Worm (Caenorhabditis elegans): ENCODE measurements around the gene kin-34.
A peak's percentile ranks its signal among the peaks of the same experiment; 100 is the strongest.
"Not testable (repeated sequence)": the region's sequence is repeated elsewhere in the genome, so short reads cannot be mapped to it uniquely, and the experiment has no call there.

kin-34 gene

ce11 chrV:216847-217246 is 29.1 kb downstream of the kin-34 start, which contains the start of gene srh-78:
Gene srh-78 (plus strand): TSS chrV:217147.
- TF ChIP-seq blmp-1 (tag; optimal IDR thresholded peaks at IDR 0.05; ENCODE audit: insufficient read depth) (no peak), sma-9 (GFP tag; optimal IDR thresholded peaks at IDR 0.05) (no peak), sma-9 (tag; optimal IDR thresholded peaks at IDR 0.05) (no peak), unc-55 (GFP tag; optimal IDR thresholded peaks at IDR 0.05) (no peak), nhr-23 (tag; optimal IDR thresholded peaks at IDR 0.05) (no peak), nhr-12 (tag; optimal IDR thresholded peaks at IDR 0.05) (no peak), lin-13 (GFP tag; optimal IDR thresholded peaks at IDR 0.05) (no peak), nhr-129 (tag; optimal IDR thresholded peaks at IDR 0.05) (no peak), skn-1 (tag; optimal IDR thresholded peaks at IDR 0.05) (no peak), unc-62 (GFP tag; optimal IDR thresholded peaks at IDR 0.05) (no peak), lin-11 (tag; optimal IDR thresholded peaks at IDR 0.05) (no peak), ztf-1 (GFP tag; conservative IDR thresholded peaks at IDR 0.05) (no peak), sem-4 (tag; optimal IDR thresholded peaks at IDR 0.05) (no peak), nhr-11 (tag; optimal IDR thresholded peaks at IDR 0.05) (no peak), mab-5 (tag; optimal IDR thresholded peaks at IDR 0.05) (no peak), ZK546.5 (tag; optimal IDR thresholded peaks at IDR 0.05) (no peak), F13H6.1 (tag; optimal IDR thresholded peaks at IDR 0.05) (no peak)

ce11 chrV:215697-216096 is 30.3 kb downstream of the kin-34 start:
- TF ChIP-seq dmd-4 (tag; optimal IDR thresholded peaks at IDR 0.05): no peak
- TF ChIP-seq ama-1 (optimal IDR thresholded peaks at IDR 0.05): no peak
- no peak for TF ChIP-seq unc-39 (tag; optimal IDR thresholded peaks at IDR 0.05)
- TF ChIP-seq ceh-16 (tag; optimal IDR thresholded peaks at IDR 0.05): no peak
- TF ChIP-seq ztf-1 (GFP tag; conservative IDR thresholded peaks at IDR 0.05): no peak
- TF ChIP-seq nhr-77 (tag; optimal IDR thresholded peaks at IDR 0.05): no peak
- no peak for TF ChIP-seq ZK546.5 (tag; optimal IDR thresholded peaks at IDR 0.05)
- no peak for TF ChIP-seq sem-4 (tag; optimal IDR thresholded peaks at IDR 0.05)
- TF ChIP-seq ztf-11 (tag; optimal IDR thresholded peaks at IDR 0.05): no peak
- no peak for TF ChIP-seq lin-11 (tag; optimal IDR thresholded peaks at IDR 0.05)
- TF ChIP-seq unc-55 (GFP tag; optimal IDR thresholded peaks at IDR 0.05): no peak
- TF ChIP-seq snpc-4 (tag; optimal IDR thresholded peaks at IDR 0.05): no peak
- no peak for TF ChIP-seq lin-39 (tag; optimal IDR thresholded peaks at IDR 0.05)
- no peak for TF ChIP-seq sma-9 (GFP tag; optimal IDR thresholded peaks at IDR 0.05)
- no peak for TF ChIP-seq sma-9 (tag; optimal IDR thresholded peaks at IDR 0.05)
- TF ChIP-seq nhr-12 (tag; optimal IDR thresholded peaks at IDR 0.05): no peak
- no peak for TF ChIP-seq alr-1 (tag; optimal IDR thresholded peaks at IDR 0.05)

- not testable (repeated sequence) for TF ChIP-seq ztf-11, zag-1, nhr-129 (tag; optimal IDR thresholded peaks at IDR 0.05)
These were observed 33.3 kb downstream of the kin-34 start, which contains the start of gene DC2.5 for ce11 chrV:212687-213086. Gene DC2.5 (minus strand): TSS chrV:212787.

ce11 chrV:211388-212168 is 34.4 kb downstream of the kin-34 start:
- TF ChIP-seq fos-1 (tag; optimal IDR thresholded peaks at IDR 0.05) (peak; percentile 36), nhr-23 (tag; optimal IDR thresholded peaks at IDR 0.05) (no peak), ceh-16 (tag; optimal IDR thresholded peaks at IDR 0.05) (no peak), nhr-10 (tag; optimal IDR thresholded peaks at IDR 0.05) (no peak), sem-4 (tag; optimal IDR thresholded peaks at IDR 0.05) (no peak), nhr-6 (tag; optimal IDR thresholded peaks at IDR 0.05) (no peak), skn-1 (tag; optimal IDR thresholded peaks at IDR 0.05) (no peak), elt-3 (tag; optimal IDR thresholded peaks at IDR 0.05) (no peak), nhr-129 (tag; optimal IDR thresholded peaks at IDR 0.05) (peak; percentile 79), lin-39 (tag; optimal IDR thresholded peaks at IDR 0.05) (no peak), sma-3 (GFP tag; optimal IDR thresholded peaks at IDR 0.05) (no peak), mab-5 (tag; optimal IDR thresholded peaks at IDR 0.05) (no peak), C34F6.9 (tag; optimal IDR thresholded peaks at IDR 0.05) (no peak), ZK546.5 (tag; optimal IDR thresholded peaks at IDR 0.05) (no peak), ztf-4 (tag; optimal IDR thresholded peaks at IDR 0.05) (no peak), nhr-77 (tag; optimal IDR thresholded peaks at IDR 0.05) (no peak), mdl-1 (tag; optimal IDR thresholded peaks at IDR 0.05) (no peak), egl-27 (tag; optimal IDR thresholded peaks at IDR 0.05) (no peak), elt-1 (tag; optimal IDR thresholded peaks at IDR 0.05) (no peak), unc-55 (GFP tag; optimal IDR thresholded peaks at IDR 0.05) (no peak), lin-13 (GFP tag; optimal IDR thresholded peaks at IDR 0.05) (no peak), lsy-2 (tag; optimal IDR thresholded peaks at IDR 0.05) (peak in 1 of 2 experiments; percentile 13), unc-39 (tag; optimal IDR thresholded peaks at IDR 0.05) (no peak), mbf-1 (tag; optimal IDR thresholded peaks at IDR 0.05) (no peak), zag-1 (tag; optimal IDR thresholded peaks at IDR 0.05) (no peak), nhr-11 (tag; optimal IDR thresholded peaks at IDR 0.05) (no peak), ceh-82 (tag; optimal IDR thresholded peaks at IDR 0.05) (no peak), R02D3.7 (tag; optimal IDR thresholded peaks at IDR 0.05) (no peak), F13H6.1 (tag; optimal IDR thresholded peaks at IDR 0.05) (no peak), nhr-12 (tag; optimal IDR thresholded peaks at IDR 0.05) (no peak), crh-2 (tag; optimal IDR thresholded peaks at IDR 0.05) (peak; percentile 8), blmp-1 (tag; optimal IDR thresholded peaks at IDR 0.05; ENCODE audit: insufficient read depth) (no peak), gmeb-1 (tag; optimal IDR thresholded peaks at IDR 0.05) (peak; percentile 26), dmd-4 (tag; optimal IDR thresholded peaks at IDR 0.05) (no peak), sma-9 (GFP tag; optimal IDR thresholded peaks at IDR 0.05) (peak; percentile 66), sma-9 (tag; optimal IDR thresholded peaks at IDR 0.05) (no peak), snpc-4 (tag; optimal IDR thresholded peaks at IDR 0.05) (no peak)

All from whole organism, L2 larva.